Fruit fly (Drosophila melanogaster) whole organism, prepupa: Measurements from ENCODE around the gene CG6503.

Source experiments
- Blimp-1 ChIP-seq: fragments of 200-800 bp; sonication (Bioruptor generic); optimal IDR thresholded peaks from 3 replicates; lab custom pipeline; 2017; ENCODE audit warnings: missing biosample characterization, missing genetic modification characterization, mild to moderate bottlenecking, moderate library complexity, missing genetic modification reagents
- CG10631 ChIP-seq: fragments of 200-800 bp; sonication (Bioruptor generic); optimal IDR thresholded peaks from 2 replicates; lab custom pipeline; 2016; ENCODE audit warnings: missing biosample characterization, missing genetic modification characterization
- CG34406 ChIP-seq: fragments of 200-800 bp; sonication (Bioruptor generic); optimal IDR thresholded peaks from 3 replicates; lab custom pipeline; 2016; ENCODE audit warnings: missing biosample characterization, missing genetic modification characterization
- Hr39 ChIP-seq: fragments of 200-800 bp; sonication (Bioruptor generic); optimal IDR thresholded peaks from 2 replicates; lab custom pipeline; 2016; ENCODE audit warnings: missing biosample characterization, missing genetic modification characterization
- Lpt ChIP-seq: fragments of 200-800 bp; sonication (Bioruptor generic); optimal IDR thresholded peaks from 3 replicates; lab custom pipeline; 2016; ENCODE audit warnings: missing biosample characterization, missing genetic modification characterization
- dac ChIP-seq: fragments of 200-800 bp; sonication (Bioruptor generic); optimal IDR thresholded peaks from 2 replicates; lab custom pipeline; 2017; ENCODE audit warnings: missing biosample characterization, mild to moderate bottlenecking, missing genetic modification characterization

dm6 chr3R:26433743-26434142 is 8.8 kb upstream of the CG6503 start:
- TF ChIP-seq dac (GFP tag; lab: Kevin White, UChicago) (no peak), Hr39 (no peak), Blimp-1 (GFP tag; lab: Kevin White, UChicago) (no peak), Lpt (GFP tag; lab: Kevin White, UChicago) (no peak), CG10631 (GFP tag; lab: Kevin White, UChicago) (no peak), CG34406 (GFP tag; lab: Kevin White, UChicago) (no peak)
